Worm (Caenorhabditis elegans): Measurements from ENCODE around the gene Y62E10A.23.

DNA sequence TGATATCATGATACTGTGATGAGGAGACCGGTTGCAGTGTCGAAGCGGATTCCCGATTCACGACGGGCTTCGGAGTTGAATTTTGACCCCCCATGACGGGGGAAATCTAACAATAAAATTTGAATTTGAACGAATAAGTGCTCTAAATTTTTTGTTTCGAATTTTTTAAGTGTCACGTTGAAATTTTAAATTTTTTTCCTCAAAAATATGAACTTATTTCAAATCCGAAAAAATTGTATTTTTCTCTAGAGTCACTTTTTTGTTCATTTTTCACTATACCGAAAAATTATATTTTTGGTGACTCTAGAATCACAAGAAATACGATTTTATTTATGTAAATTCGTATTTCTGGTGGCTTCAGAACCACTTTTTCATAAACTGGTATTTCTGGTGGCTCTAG lies 27.6 kb upstream of the Y62E10A.23 start, which contains the start of gene W02A2.8:
- TF ChIP-seq med-1 (GFP tag; optimal IDR thresholded peaks at IDR 0.05; ENCODE audit: insufficient read depth): no peak
- TF ChIP-seq flt-1 (GFP tag; IDR thresholded peaks at IDR 0.05): no peak
- TF ChIP-seq ztf-23 (GFP tag; IDR thresholded peaks at IDR 0.05): no peak
- no peak for TF ChIP-seq T22C8.4 (GFP tag; IDR thresholded peaks at IDR 0.05)
